Fruit fly (Drosophila melanogaster) whole organism, embryonic: Measurements from ENCODE around the gene CG7579.

Experiments used
- B-H2 ChIP-seq: fragments of 200-800 bp; sonication (Bioruptor generic); optimal IDR thresholded peaks from 2 replicates; lab custom pipeline; 2018; ENCODE audit warnings: missing biosample characterization, mild to moderate bottlenecking, missing genetic modification characterization
- CG10274 ChIP-seq: fragments of 200-800 bp; sonication (Bioruptor generic); optimal IDR thresholded peaks from 3 replicates; lab custom pipeline; 2017; ENCODE audit warnings: missing biosample characterization, mild to moderate bottlenecking, missing genetic modification characterization
- CG11247 ChIP-seq: fragments of 200-800 bp; sonication (Bioruptor generic); IDR thresholded peaks from 2 replicates; pipeline ENCODE4 v1.3.6; 2022; ENCODE audit warnings: missing biosample characterization, missing genetic modification characterization
- CG11696 ChIP-seq: fragments of 200-800 bp; sonication (Bioruptor generic); IDR thresholded peaks from 2 replicates; pipeline ENCODE4 v1.3.6; 2022; ENCODE audit warnings: missing biosample characterization, missing genetic modification characterization
- CG17385 ChIP-seq: fragments of 200-800 bp; sonication (Bioruptor generic); optimal IDR thresholded peaks from 3 replicates; lab custom pipeline; 2018; ENCODE audit warnings: missing biosample characterization, mild to moderate bottlenecking, missing genetic modification characterization
- CG17912 ChIP-seq: fragments of 200-800 bp; sonication (Bioruptor generic); optimal IDR thresholded peaks from 2 replicates; lab custom pipeline; 2018; ENCODE audit warnings: missing biosample characterization, mild to moderate bottlenecking, missing genetic modification characterization
- CG2712 ChIP-seq: fragments of 200-800 bp; optimal IDR thresholded peaks from 3 replicates; lab custom pipeline; 2019; ENCODE audit warnings: missing biosample characterization, mild to moderate bottlenecking, missing genetic modification characterization, moderate library complexity
- CG32532 ChIP-seq: fragments of 200-800 bp; sonication (Bioruptor generic); IDR thresholded peaks from 2 replicates; pipeline ENCODE4 v1.3.6; 2022; ENCODE audit warnings: missing biosample characterization, missing genetic modification characterization
- CG34224 ChIP-seq: fragments of 200-800 bp; sonication (Bioruptor generic); IDR thresholded peaks from 3 replicates; pipeline ENCODE4 v1.3.6; 2022; ENCODE audit warnings: missing biosample characterization, missing genetic modification characterization; ENCODE audit not compliant: partially characterized antibody
- CG3726 ChIP-seq: fragments of 200-800 bp; sonication (Bioruptor generic); IDR thresholded peaks from 3 replicates; pipeline ENCODE4, ENCODE4 v1.3.6; 2022; ENCODE audit warnings: missing biosample characterization, missing genetic modification characterization
- CG4360 ChIP-seq: fragments of 200-800 bp; sonication (Bioruptor generic); IDR thresholded peaks from 2 replicates; pipeline ENCODE4 v1.3.6; 2022; ENCODE audit warnings: missing biosample characterization, missing genetic modification characterization
- CG7745 ChIP-seq: fragments of 200-800 bp; sonication (Bioruptor generic); optimal IDR thresholded peaks from 2 replicates; lab custom pipeline; 2018; ENCODE audit warnings: missing biosample characterization, mild to moderate bottlenecking, missing genetic modification characterization, moderate library complexity
- Dll ChIP-seq: fragments of 200-800 bp; sonication (Bioruptor generic); IDR thresholded peaks from 4 replicates; pipeline ENCODE4 v1.3.6; 2022; ENCODE audit warnings: missing biosample characterization, missing genetic modification characterization; ENCODE audit not compliant: partially characterized antibody
- Eip74EF ChIP-seq, 2 experiments: fragments of 200-800 bp in 1 of 2; fragments of >200 bp in 1 of 2; sonication (Bioruptor generic) in 1 of 2; optimal IDR thresholded peaks; 2 replicates each; lab custom pipeline; 2017 to 2019; ENCODE audit warnings: missing biosample characterization in 2 of 2, missing genetic modification characterization in 2 of 2, mild to moderate bottlenecking in 1 of 2, moderate library complexity in 1 of 2
- HHEX ChIP-seq: fragments of 200-800 bp; sonication (Bioruptor generic); optimal IDR thresholded peaks from 3 replicates; lab custom pipeline; 2017; ENCODE audit warnings: missing biosample characterization, mild to moderate bottlenecking, missing genetic modification characterization, missing genetic modification reagents
- HmgZ ChIP-seq: fragments of 200-800 bp; sonication (Bioruptor generic); optimal IDR thresholded peaks from 2 replicates; lab custom pipeline; 2018; ENCODE audit warnings: missing biosample characterization, mild to moderate bottlenecking, missing genetic modification characterization
- Hmr ChIP-seq: fragments of 200-800 bp; sonication (Bioruptor generic); optimal IDR thresholded peaks from 3 replicates; lab custom pipeline; 2017; ENCODE audit warnings: mild to moderate bottlenecking, missing biosample characterization, missing genetic modification reagents, missing genetic modification characterization
- MBD-R2 ChIP-seq: fragments of 200-800 bp; sonication (Bioruptor generic); IDR thresholded peaks from 2 replicates; pipeline ENCODE4 v1.3.6; 2022; ENCODE audit warnings: missing biosample characterization, missing genetic modification characterization
- MTF-1 ChIP-seq: fragments of 200-800 bp; sonication (Bioruptor generic); optimal IDR thresholded peaks from 2 replicates; lab custom pipeline; 2018; ENCODE audit warnings: missing biosample characterization, mild to moderate bottlenecking, missing genetic modification characterization, borderline replicate concordance
- Mad ChIP-seq: fragments of 200-800 bp; sonication (Bioruptor generic); optimal IDR thresholded peaks from 2 replicates; lab custom pipeline; 2016; ENCODE audit warnings: missing biosample characterization, missing genetic modification characterization
- Mes4 ChIP-seq: fragments of 200-800 bp; sonication (Bioruptor generic); optimal IDR thresholded peaks from 2 replicates; lab custom pipeline; 2016; ENCODE audit warnings: missing biosample characterization, missing genetic modification characterization
- Pdp1 ChIP-seq, 2 experiments: fragments of 200-800 bp; sonication (Bioruptor generic); optimal IDR thresholded peaks; 3 replicates each; lab custom pipeline; 2016; ENCODE audit warnings: missing biosample characterization in 2 of 2, missing genetic modification characterization in 2 of 2, mild to moderate bottlenecking in 1 of 2, moderate library complexity in 1 of 2
- Rfx ChIP-seq: fragments of 200-800 bp; sonication (Bioruptor generic); IDR thresholded peaks from 2 replicates; pipeline ENCODE4 v1.3.6; 2022; ENCODE audit warnings: missing biosample characterization, missing genetic modification characterization
- abd-A ChIP-seq: fragments of 200-800 bp; sonication (Bioruptor generic); optimal IDR thresholded peaks from 3 replicates; lab custom pipeline; 2019; ENCODE audit warnings: missing biosample characterization, mild to moderate bottlenecking, missing genetic modification characterization, moderate library complexity
- ara ChIP-seq: fragments of 200-800 bp; sonication (Bioruptor generic); IDR thresholded peaks from 2 replicates; pipeline ENCODE4 v1.3.6; 2022; ENCODE audit warnings: missing biosample characterization, missing genetic modification characterization
- bigmax ChIP-seq: fragments of 200-800 bp; sonication (Bioruptor generic); optimal IDR thresholded peaks from 2 replicates; lab custom pipeline; 2018; ENCODE audit warnings: missing biosample characterization, mild to moderate bottlenecking, missing genetic modification characterization
- chm ChIP-seq: fragments of 200-800 bp; sonication (Bioruptor generic); IDR thresholded peaks from 2 replicates; pipeline ENCODE4 v1.3.6; 2022; ENCODE audit warnings: missing biosample characterization, missing genetic modification characterization
- corto ChIP-seq: fragments of 200-800 bp; sonication (Bioruptor generic); optimal IDR thresholded peaks from 2 replicates; lab custom pipeline; 2016; ENCODE audit warnings: missing biosample characterization, mild to moderate bottlenecking, missing genetic modification characterization, moderate library complexity
- fd102C ChIP-seq: fragments of 200-800 bp; sonication (Bioruptor generic); optimal IDR thresholded peaks from 2 replicates; lab custom pipeline; 2018; ENCODE audit warnings: missing biosample characterization, mild to moderate bottlenecking, missing genetic modification characterization, moderate library complexity
- gem ChIP-seq: fragments of 200-800 bp; sonication (Bioruptor generic); optimal IDR thresholded peaks from 2 replicates; lab custom pipeline; 2019; ENCODE audit warnings: missing biosample characterization, mild to moderate bottlenecking, missing genetic modification characterization, moderate library complexity
- grau ChIP-seq: fragments of 200-800 bp; optimal IDR thresholded peaks from 3 replicates; lab custom pipeline; 2019; ENCODE audit warnings: missing biosample characterization, mild to moderate bottlenecking, missing genetic modification characterization, moderate library complexity
- grn ChIP-seq: fragments of 200-800 bp; sonication (Bioruptor generic); optimal IDR thresholded peaks from 3 replicates; lab custom pipeline; 2017; ENCODE audit warnings: missing biosample characterization, missing genetic modification characterization
- inv ChIP-seq: fragments of 200-800 bp; sonication (Bioruptor generic); IDR thresholded peaks from 2 replicates; pipeline ENCODE4 v1.3.6; 2022; ENCODE audit warnings: missing biosample characterization, missing genetic modification characterization; ENCODE audit not compliant: partially characterized antibody
- kah ChIP-seq: fragments of 200-800 bp; sonication (Bioruptor generic); optimal IDR thresholded peaks from 2 replicates; lab custom pipeline; 2018; ENCODE audit warnings: missing biosample characterization, mild to moderate bottlenecking, missing genetic modification characterization
- lab ChIP-seq: fragments of 200-800 bp; sonication (Bioruptor generic); optimal IDR thresholded peaks from 3 replicates; lab custom pipeline; 2017; ENCODE audit warnings: missing biosample characterization, missing genetic modification characterization, mild to moderate bottlenecking, moderate library complexity, missing genetic modification reagents
- mirr ChIP-seq: fragments of 200-800 bp; sonication (Bioruptor generic); optimal IDR thresholded peaks from 3 replicates; lab custom pipeline; 2018; ENCODE audit warnings: missing biosample characterization, mild to moderate bottlenecking, missing genetic modification characterization
- odd ChIP-seq: fragments of 200-800 bp; sonication (Bioruptor generic); optimal IDR thresholded peaks from 2 replicates; lab custom pipeline; 2017; ENCODE audit warnings: missing biosample characterization, mild to moderate bottlenecking, missing genetic modification characterization
- slbo ChIP-seq: fragments of 200-800 bp; sonication (Bioruptor generic); IDR thresholded peaks from 2 replicates; pipeline ENCODE4 v1.3.6; 2022; ENCODE audit warnings: missing biosample characterization, missing genetic modification characterization
- sob ChIP-seq: fragments of 200-800 bp; sonication (Bioruptor generic); IDR thresholded peaks from 2 replicates; pipeline ENCODE4 v1.3.6; 2022; ENCODE audit warnings: missing biosample characterization, missing genetic modification characterization
- tna ChIP-seq: fragments of 200-800 bp; sonication (Bioruptor generic); IDR thresholded peaks from 2 replicates; pipeline ENCODE4 v1.3.6; 2022; ENCODE audit warnings: missing biosample characterization, missing genetic modification characterization; ENCODE audit not compliant: partially characterized antibody
- toy ChIP-seq: fragments of 200-800 bp; sonication (Bioruptor generic); IDR thresholded peaks from 2 replicates; pipeline ENCODE4 v1.3.6; 2022; ENCODE audit warnings: missing biosample characterization, missing genetic modification characterization
- trh ChIP-seq: fragments of 200-800 bp; sonication (Bioruptor generic); optimal IDR thresholded peaks from 2 replicates; lab custom pipeline; 2016; ENCODE audit warnings: missing biosample characterization, missing genetic modification characterization
- unpg ChIP-seq: fragments of 200-800 bp; sonication (Bioruptor generic); optimal IDR thresholded peaks from 3 replicates; lab custom pipeline; 2018; ENCODE audit warnings: missing biosample characterization, mild to moderate bottlenecking, missing genetic modification characterization, moderate library complexity
- wek ChIP-seq: fragments of 200-800 bp; sonication (Bioruptor generic); optimal IDR thresholded peaks from 3 replicates; lab custom pipeline; 2018; ENCODE audit warnings: missing biosample characterization, mild to moderate bottlenecking, missing genetic modification characterization, moderate library complexity
- zen ChIP-seq: fragments of 200-800 bp; sonication (Bioruptor generic); optimal IDR thresholded peaks from 3 replicates; lab custom pipeline; 2018; ENCODE audit warnings: missing biosample characterization, mild to moderate bottlenecking, missing genetic modification characterization, moderate library complexity

The CG7579 gene

DNA sequence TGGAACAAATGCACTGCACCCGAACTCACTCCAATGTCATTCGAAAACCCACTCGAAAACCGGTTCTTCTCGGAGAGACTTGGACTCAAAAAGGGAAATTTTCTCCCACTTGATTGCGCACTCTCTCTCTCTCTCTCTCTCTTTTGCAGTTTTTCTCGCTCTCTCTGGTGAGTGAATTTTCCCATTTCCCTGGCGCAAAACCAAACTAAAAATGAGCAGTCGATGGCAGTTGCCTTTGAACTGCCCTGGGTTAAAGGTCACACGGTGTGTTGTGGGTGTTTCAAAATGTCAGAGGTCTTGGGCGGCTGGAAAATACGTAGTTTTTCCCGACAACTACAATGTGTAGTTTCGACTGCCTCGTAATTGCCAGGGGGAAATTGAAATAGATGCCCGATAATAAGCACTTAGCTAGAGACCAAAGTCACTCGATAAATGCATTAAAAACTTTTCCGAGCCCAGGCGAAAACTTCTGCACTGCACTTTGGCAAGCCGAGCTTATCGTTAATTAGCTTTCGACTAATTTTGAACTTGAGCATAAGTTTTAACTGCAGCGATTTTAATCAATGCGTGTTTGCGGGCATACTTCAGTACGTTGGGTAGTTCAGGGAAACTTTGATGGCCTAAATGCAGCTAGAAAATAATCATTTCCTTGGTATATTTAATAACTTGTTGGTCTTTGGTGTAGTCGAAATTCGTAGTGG lies 46.2 kb upstream of the CG7579 start (continued):
- TF ChIP-seq Mes4 (GFP tag; lab: Kevin White, UChicago) (peak; percentile 27), CG7745 (peak; percentile 8), Rfx (GFP tag; lab: Robert Waterston, UW) (no peak), CG17385 (peak; percentile 26), CG11247 (GFP tag; lab: Robert Waterston, UW) (0 out of 2 replicates have a peak, but pooled peaks have one; percentile 14), Pdp1 (GFP tag; optimal IDR thresholded peaks at IDR 0.05; lab: Kevin White, UChicago) (no peak), CG3726 (GFP tag; lab: Robert Waterston, UW) (no peak; the same call in 2 of the 3 replicates), inv (GFP tag; lab: Robert Waterston, UW) (peak; percentile 34; the same call in 1 of the 2 replicates), bigmax (no peak), ara (GFP tag; lab: Robert Waterston, UW) (0 out of 2 replicates have a peak, but pooled peaks have one; percentile 46)

DNA sequence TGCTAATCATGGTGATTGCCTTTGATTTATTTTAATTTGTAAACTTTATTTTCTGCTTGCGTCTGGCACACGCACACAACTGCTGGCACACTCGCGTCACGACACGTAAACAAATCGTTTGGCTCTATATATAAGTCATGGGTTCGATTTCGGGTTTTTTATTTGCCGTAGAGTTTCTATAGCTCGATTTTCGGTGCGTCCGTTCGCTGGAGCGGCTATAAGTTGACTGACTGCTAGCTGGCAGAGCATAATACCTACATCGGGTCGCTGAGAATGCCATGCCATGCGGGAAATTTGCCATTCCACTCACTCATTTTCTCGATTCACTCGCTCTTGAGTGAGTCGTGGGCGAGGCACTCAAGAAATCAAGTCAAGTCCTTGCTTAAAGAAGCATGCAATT lies 45.0 kb upstream of the CG7579 start, which contains the start of gene comm:
Gene comm (minus strand): TSS at position 236 of the 400 bp plus-strand sequence.
- TF ChIP-seq CG17385 (peak; percentile 48), trh (GFP tag; lab: Kevin White, UChicago) (no peak), Eip74EF (GFP tag; optimal IDR thresholded peaks at IDR 0.05; lab: Kevin White, UChicago) (peak in 1 of 2 experiments; percentile 32), wek (peak; percentile 59), MBD-R2 (GFP tag; lab: Robert Waterston, UW) (0 out of 2 replicates have a peak, but pooled peaks have one; percentile 16), odd (GFP tag; lab: Kevin White, UChicago) (peak; percentile 16), HHEX (GFP tag; lab: Kevin White, UChicago) (peak; percentile 37), CG32532 (GFP tag; lab: Robert Waterston, UW) (peak; percentile 46; the same call in 1 of the 2 replicates), tna (GFP tag; lab: Robert Waterston, UW) (peak; percentile 71; the same call in 1 of the 2 replicates), fd102C (peak; percentile 55), sob (GFP tag; lab: Robert Waterston, UW) (peak; percentile 40; the same call in 1 of the 2 replicates), chm (GFP tag; lab: Robert Waterston, UW) (peak; percentile 95), CG34224 (GFP tag; lab: Robert Waterston, UW) (peak; percentile 63; the same call in 2 of the 3 replicates), CG10274 (GFP tag; lab: Kevin White, UChicago) (no peak), Pdp1 (GFP tag; optimal IDR thresholded peaks at IDR 0.05; lab: Kevin White, UChicago) (peak in 1 of 2 experiments; percentile 51), B-H2 (peak; percentile 8), corto (GFP tag; lab: Kevin White, UChicago) (no peak), kah (peak; percentile 45), abd-A (tag; lab: Kevin White, UChicago) (peak; percentile 88), lab (GFP tag; lab: Kevin White, UChicago) (peak; percentile 42), CG4360 (GFP tag; lab: Robert Waterston, UW) (0 out of 2 replicates have a peak, but pooled peaks have one; percentile 16), CG11696 (GFP tag; lab: Robert Waterston, UW) (peak; percentile 48), mirr (GFP tag; lab: Kevin White, UChicago) (peak; percentile 44), toy (GFP tag; lab: Robert Waterston, UW) (no peak), grau (peak; percentile 27), Dll (GFP tag; lab: Robert Waterston, UW) (peak; percentile 46; the same call in 1 of the 4 replicates), MTF-1 (peak; percentile 70), gem (tag; lab: Kevin White, UChicago) (no peak), Hmr (GFP tag; lab: Kevin White, UChicago) (peak; percentile 28), CG2712 (tag; lab: Kevin White, UChicago) (peak; percentile 53), CG11247 (GFP tag; lab: Robert Waterston, UW) (peak; percentile 32; the same call in 1 of the 2 replicates), HmgZ (peak; percentile 54), Mad (GFP tag; lab: Kevin White, UChicago) (peak; percentile 4), unpg (peak; percentile 27), zen (tag; lab: Kevin White, UChicago) (no peak), slbo (0 out of 2 replicates have a peak, but pooled peaks have one; percentile 30), CG17912 (GFP tag; lab: Kevin White, UChicago) (no peak), grn (GFP tag; lab: Kevin White, UChicago) (peak; percentile 13)
